Worm (Caenorhabditis elegans) whole organism, dauer: ENCODE measurements around the gene srx-121.
"Not testable (repeated sequence)": the region's sequence is repeated elsewhere in the genome, so short reads cannot be mapped to it uniquely, and the experiment has no call there.

Experiments
- unc-62 ChIP-seq: sonication (generic microtip); optimal IDR thresholded peaks from 2 replicates; lab custom pipeline; 2017; ENCODE audit warnings: missing biosample characterization, missing genetic modification reagents, missing genetic modification characterization

The srx-121 gene

ce11 chrV:3372673-3373072 lies at the start of gene srx-121:
Gene srx-121 (minus strand): TSS chrV:3372773.
- no peak for TF ChIP-seq unc-62 (GFP tag; lab: Kevin White, UChicago)

ce11 chrV:3417928-3418327 lies 45.4 kb upstream of the srx-121 start, which contains the start of gene T20D4.3:
Gene T20D4.3 (plus strand): TSS chrV:3418228.
- TF ChIP-seq unc-62 (GFP tag; lab: Kevin White, UChicago): no peak

ce11 chrV:3413010-3413409 lies 40.4 kb upstream of the srx-121 start, which contains the start of gene txt-11:
Gene txt-11 (plus strand): TSS chrV:3413310.
- no peak for TF ChIP-seq unc-62 (GFP tag; lab: Kevin White, UChicago)

- TF ChIP-seq unc-62 (GFP tag; lab: Kevin White, UChicago): no peak
Measured at ce11 chrV:3410098-3410570, 37.6 kb upstream of the srx-121 start, which contains the start of gene arrd-22. Gene arrd-22 (plus strand): TSS chrV:3410520.

- TF ChIP-seq unc-62 (GFP tag; lab: Kevin White, UChicago): no peak
Measured at ce11 chrV:3409498-3409897, 36.9 kb upstream of the srx-121 start.

ce11 chrV:3408602-3409001 lies 36.0 kb upstream of the srx-121 start, which contains the start of gene T20D4.7:
Gene T20D4.7 (plus strand): TSS chrV:3408902.
- TF ChIP-seq unc-62 (GFP tag; lab: Kevin White, UChicago): no peak

- not testable (repeated sequence) for TF ChIP-seq unc-62 (GFP tag; lab: Kevin White, UChicago)
Measured at ce11 chrV:3399952-3400351, 27.4 kb upstream of the srx-121 start, which contains the start of gene T20D4.10. Gene T20D4.10 (plus strand): TSS chrV:3400252.

- TF ChIP-seq unc-62 (GFP tag; lab: Kevin White, UChicago): no peak
Measured at ce11 chrV:3398314-3398713, 25.7 kb upstream of the srx-121 start, which contains the start of gene T20D4.11. Gene T20D4.11 (plus strand): TSS chrV:3398690.

ce11 chrV:3396765-3397164 lies 24.2 kb upstream of the srx-121 start, which contains the start of gene T20D4.12:
Gene T20D4.12 (plus strand): TSS chrV:3397065.
- TF ChIP-seq unc-62 (GFP tag; lab: Kevin White, UChicago): not testable (repeated sequence)

- no peak for TF ChIP-seq unc-62 (GFP tag; lab: Kevin White, UChicago)
Measured at ce11 chrV:3394694-3395240, 22.2 kb upstream of the srx-121 start, which contains the start of gene T20D4.15. Gene T20D4.15 (minus strand): TSS chrV:3394744.

- no peak for TF ChIP-seq unc-62 (GFP tag; lab: Kevin White, UChicago)
Measured at ce11 chrV:3394065-3394464, 21.5 kb upstream of the srx-121 start.

ce11 chrV:3391005-3391404 lies 18.4 kb upstream of the srx-121 start:
- no peak for TF ChIP-seq unc-62 (GFP tag; lab: Kevin White, UChicago)

- no peak for TF ChIP-seq unc-62 (GFP tag; lab: Kevin White, UChicago)
Measured at ce11 chrV:3388299-3388698, 15.7 kb upstream of the srx-121 start.

- TF ChIP-seq unc-62 (GFP tag; lab: Kevin White, UChicago): no peak
Measured at ce11 chrV:3376973-3377372, 4.4 kb upstream of the srx-121 start, which contains the start of gene srbc-2. Gene srbc-2 (minus strand): TSS chrV:3377073.

ce11 chrV:3367773-3368172 lies 4.8 kb downstream of the srx-121 start, which contains the start of gene C04E12.2:
Gene C04E12.2 (plus strand): TSS chrV:3368073.
- TF ChIP-seq unc-62 (GFP tag; lab: Kevin White, UChicago): not testable (repeated sequence)

- TF ChIP-seq unc-62 (GFP tag; lab: Kevin White, UChicago): no peak
Measured at ce11 chrV:3362475-3362874, 10.1 kb downstream of the srx-121 start, which contains the start of gene C04E12.4. Gene C04E12.4 (plus strand): TSS chrV:3362775.

ce11 chrV:3361633-3362032 lies 10.9 kb downstream of the srx-121 start:
- no peak for TF ChIP-seq unc-62 (GFP tag; lab: Kevin White, UChicago)
